Worm (Caenorhabditis elegans): ENCODE results near the gene F09F9.5.
A peak's percentile ranks its signal among the peaks of the same experiment; 100 is the strongest.

Gene F09F9.5

DNA sequence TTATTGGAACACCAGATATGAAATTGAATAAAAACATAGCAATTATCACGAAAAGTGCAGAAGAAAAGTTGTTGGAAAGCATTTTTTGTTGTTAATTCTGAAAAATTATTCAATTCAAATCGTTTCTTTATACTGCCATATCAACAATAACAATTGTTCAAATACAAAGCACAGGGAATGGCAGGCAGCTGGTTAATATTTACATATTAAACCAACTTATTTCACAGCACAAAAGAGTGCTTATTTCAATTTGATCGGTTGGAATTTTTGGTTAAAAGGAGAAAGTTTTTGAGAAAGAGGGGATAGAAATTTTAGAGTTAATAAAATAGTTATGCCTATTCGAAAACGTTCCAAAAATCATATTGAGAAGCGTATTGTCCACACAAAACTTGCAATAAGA lies 3.2 kb downstream of the F09F9.5 start, which contains the start of gene F09F9.3:
F09F9.3 (minus strand) TSS at position 101 of the 400 bp plus-strand sequence.
- TF ChIP-seq nhr-84 (tag; optimal IDR thresholded peaks at IDR 0.05) = no peak
- TF ChIP-seq nhr-85 (tag) = no peak
- TF ChIP-seq lsy-2 (tag; optimal IDR thresholded peaks at IDR 0.05) = no peak

DNA sequence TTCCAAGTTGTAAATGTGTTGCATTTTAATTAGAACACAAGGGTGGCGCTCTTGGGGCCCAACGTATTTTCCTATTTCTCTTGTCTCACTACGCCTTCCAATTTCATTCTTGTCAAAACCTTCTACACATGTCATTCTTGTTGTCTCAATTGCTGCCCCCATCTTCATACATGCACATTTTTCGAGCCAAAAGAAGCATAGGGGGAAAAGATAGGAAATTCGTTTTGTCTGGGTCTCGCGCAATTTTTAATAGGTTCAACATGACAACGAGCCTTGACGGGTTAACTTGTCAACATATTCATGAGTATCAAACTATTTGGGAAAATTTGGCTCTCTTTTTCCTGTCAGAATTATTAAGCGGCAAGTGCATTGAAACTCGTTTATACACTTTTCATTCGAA lies 5.6 kb downstream of the F09F9.5 start:
- TF ChIP-seq efl-1 (optimal IDR thresholded peaks at IDR 0.05) = no peak
- TF ChIP-seq efl-1 (GFP tag; optimal IDR thresholded peaks at IDR 0.05 in 1 of 2) = no peak
- no peak for TF ChIP-seq nhr-47 (tag; optimal IDR thresholded peaks at IDR 0.05)
- TF ChIP-seq fkh-8 (tag; optimal IDR thresholded peaks at IDR 0.05) = peak; percentile 9
- TF ChIP-seq tbx-2 (tag; optimal IDR thresholded peaks at IDR 0.05) = peak; percentile 18
- no peak for TF ChIP-seq nhr-28 (tag; optimal IDR thresholded peaks at IDR 0.05)
- TF ChIP-seq nhr-71 (tag; optimal IDR thresholded peaks at IDR 0.05) = no peak
- no peak for TF ChIP-seq sox-4 (tag; optimal IDR thresholded peaks at IDR 0.05)
- peak; percentile 13 for TF ChIP-seq fkh-10 (GFP tag; optimal IDR thresholded peaks at IDR 0.05)
- TF ChIP-seq unc-98 (GFP tag; IDR thresholded peaks at IDR 0.05) = no peak
- TF ChIP-seq nhr-237 (tag; optimal IDR thresholded peaks at IDR 0.05) = no peak
- peak; percentile 64 for TF ChIP-seq lin-14 (GFP tag; optimal IDR thresholded peaks at IDR 0.05)
- peak; percentile 6 for TF ChIP-seq unc-86 (tag; optimal IDR thresholded peaks at IDR 0.05)
- no peak for TF ChIP-seq egl-27 (tag; optimal IDR thresholded peaks at IDR 0.05)
- no peak for TF ChIP-seq nhr-11 (tag; optimal IDR thresholded peaks at IDR 0.05)
- TF ChIP-seq dsc-1 (tag; optimal IDR thresholded peaks at IDR 0.05) = no peak
- no peak for TF ChIP-seq fos-1 (tag; optimal IDR thresholded peaks at IDR 0.05)
- no peak for TF ChIP-seq snpc-4 (tag; optimal IDR thresholded peaks at IDR 0.05)

DNA sequence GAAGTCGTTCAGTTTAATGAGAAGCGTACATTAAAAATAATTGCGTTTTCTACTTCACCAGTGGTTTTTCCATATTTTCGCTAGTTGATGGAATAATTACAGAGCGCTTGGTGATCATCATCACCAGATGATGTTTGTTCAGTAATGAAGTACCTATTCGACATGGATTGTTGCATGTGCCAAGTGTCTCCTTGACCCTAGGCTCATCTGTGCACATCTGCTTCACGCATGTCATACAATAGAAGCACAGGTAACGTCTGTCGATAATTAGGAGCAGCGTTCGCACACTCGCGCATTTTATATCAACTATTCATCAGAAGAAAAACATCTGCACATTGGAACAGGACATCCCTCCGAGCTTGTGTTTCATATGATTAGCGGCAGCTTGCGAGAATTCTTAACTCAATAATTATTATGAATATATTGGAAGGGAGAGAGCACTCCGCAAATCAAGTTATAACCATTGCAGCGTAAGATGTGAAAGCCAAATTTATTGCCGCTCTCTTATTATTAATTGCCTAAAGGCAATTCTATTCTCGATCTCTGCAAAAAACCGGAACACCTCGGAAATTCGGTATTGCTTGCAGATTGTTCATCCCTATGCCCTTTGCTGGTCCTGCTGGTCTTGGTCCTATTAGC lies 7.6 kb downstream of the F09F9.5 start:
- peak; percentile 21 for TF ChIP-seq nhr-85 (tag)
- TF ChIP-seq hlh-4 (tag; optimal IDR thresholded peaks at IDR 0.05) = no peak
- no peak for TF ChIP-seq sup-37 (GFP tag; optimal IDR thresholded peaks at IDR 0.05)

DNA sequence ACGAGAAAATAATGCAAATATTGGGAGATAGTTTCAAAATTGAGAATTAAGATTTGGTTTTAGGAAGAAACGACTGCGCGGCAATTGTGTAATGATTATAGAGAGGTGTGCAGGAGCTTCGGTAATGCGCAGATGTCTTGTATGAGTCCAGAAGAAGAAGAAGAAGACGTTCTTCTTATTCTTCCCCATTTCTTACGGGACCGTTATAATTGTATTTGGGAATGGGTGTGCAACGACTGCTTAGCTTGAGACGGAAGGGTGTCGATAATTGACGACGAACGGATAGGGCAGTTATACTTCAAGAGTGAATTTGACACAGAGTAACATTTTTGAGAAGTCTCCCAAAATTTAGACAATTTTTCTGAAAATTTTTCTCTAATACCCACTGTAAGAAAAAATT lies 11.0 kb downstream of the F09F9.5 start:
- TF ChIP-seq zip-4 (GFP tag; optimal IDR thresholded peaks at IDR 0.05) (no peak), egl-27 (tag; optimal IDR thresholded peaks at IDR 0.05) (no peak), fkh-10 (GFP tag; optimal IDR thresholded peaks at IDR 0.05) (no peak), ets-5 (GFP tag; IDR thresholded peaks at IDR 0.05) (no peak), snu-23 (GFP tag; optimal IDR thresholded peaks at IDR 0.05) (no peak), unc-86 (tag; optimal IDR thresholded peaks at IDR 0.05) (no peak), snpc-4 (tag; optimal IDR thresholded peaks at IDR 0.05) (no peak), hlh-17 (GFP tag; optimal IDR thresholded peaks at IDR 0.05; ENCODE audit: borderline replicate concordance) (no peak), efl-1 (optimal IDR thresholded peaks at IDR 0.05) (no peak), efl-1 (GFP tag; optimal IDR thresholded peaks at IDR 0.05 in 1 of 2) (no peak), nhr-237 (tag; optimal IDR thresholded peaks at IDR 0.05) (no peak)

DNA sequence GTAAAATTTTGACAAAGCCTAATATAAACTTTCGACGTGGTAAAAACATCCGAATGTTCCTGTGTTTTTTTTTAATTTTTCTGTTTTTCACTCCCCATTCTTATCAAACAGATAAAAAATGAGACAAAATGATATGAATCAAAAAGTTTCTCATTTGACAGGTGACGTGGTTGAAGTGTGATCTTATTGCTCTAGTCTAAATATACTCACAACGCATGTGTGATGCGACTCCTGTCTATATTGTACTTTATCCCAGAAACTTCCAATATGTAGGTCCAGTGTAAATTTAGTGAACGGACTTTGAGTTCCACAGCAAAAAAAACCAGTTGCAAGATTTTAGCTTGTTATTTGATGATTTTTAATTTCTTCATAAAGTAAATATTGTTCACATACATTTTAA lies 13.6 kb downstream of the F09F9.5 start:
- TF ChIP-seq fos-1 (tag; optimal IDR thresholded peaks at IDR 0.05) (no peak), lsy-2 (tag; optimal IDR thresholded peaks at IDR 0.05) (peak in 1 of 2 experiments; percentile 25), blmp-1 (tag; optimal IDR thresholded peaks at IDR 0.05) (no peak), C34B4.2 (tag; optimal IDR thresholded peaks at IDR 0.05) (no peak), tlp-1 (tag; optimal IDR thresholded peaks at IDR 0.05) (no peak), snu-23 (GFP tag; optimal IDR thresholded peaks at IDR 0.05) (peak; percentile 50), vab-15 (tag; optimal IDR thresholded peaks at IDR 0.05) (no peak), ces-1 (GFP tag; optimal IDR thresholded peaks at IDR 0.05) (no peak), dsc-1 (tag; optimal IDR thresholded peaks at IDR 0.05) (no peak), nhr-12 (tag; optimal IDR thresholded peaks at IDR 0.05) (no peak), C04F5.9 (tag; optimal IDR thresholded peaks at IDR 0.05) (no peak), tbx-2 (tag; optimal IDR thresholded peaks at IDR 0.05) (peak; percentile 17), zip-4 (GFP tag; optimal IDR thresholded peaks at IDR 0.05) (no peak), fkh-4 (tag; optimal IDR thresholded peaks at IDR 0.05; ENCODE audit: borderline replicate concordance) (no peak), sup-37 (GFP tag; optimal IDR thresholded peaks at IDR 0.05) (no peak), lin-39 (tag; optimal IDR thresholded peaks at IDR 0.05) (peak; percentile 49), egl-13 (tag; optimal IDR thresholded peaks at IDR 0.05) (no peak), ztf-4 (tag; optimal IDR thresholded peaks at IDR 0.05) (no peak), mab-9 (GFP tag; IDR thresholded peaks at IDR 0.05) (no peak), nhr-71 (tag; optimal IDR thresholded peaks at IDR 0.05) (peak; percentile 83), hpl-2 (GFP tag; optimal IDR thresholded peaks at IDR 0.05) (no peak), alr-1 (tag; optimal IDR thresholded peaks at IDR 0.05; ENCODE audit: borderline replicate concordance) (no peak), rnt-1 (tag; optimal IDR thresholded peaks at IDR 0.05) (peak; percentile 63), xbp-1 (tag; optimal IDR thresholded peaks at IDR 0.05) (no peak), jun-1 (tag; optimal IDR thresholded peaks at IDR 0.05) (no peak), sox-4 (tag; optimal IDR thresholded peaks at IDR 0.05) (no peak)

Data from whole organism, L1 larva.